Worm (Caenorhabditis elegans) whole organism, L1 larva: ENCODE results near the gene T26E4.18.

Source experiments
- aha-1 ChIP-seq: fragments of 150-350 bp; optimal IDR thresholded peaks from 2 replicates; lab custom pipeline; 2014; ENCODE audit warnings: missing biosample characterization, missing genetic modification characterization
- aly-2 ChIP-seq: fragments of 150-350 bp; optimal IDR thresholded peaks from 2 replicates; lab custom pipeline; 2014; ENCODE audit warnings: missing biosample characterization, missing genetic modification characterization
- blmp-1 ChIP-seq: fragments of 150-350 bp; optimal IDR thresholded peaks from 2 replicates; lab custom pipeline; 2014; ENCODE audit warnings: missing biosample characterization, missing genetic modification characterization
- ceh-63 ChIP-seq: fragments of 200-800 bp; sonication (Bioruptor generic); optimal IDR thresholded peaks from 2 replicates; lab custom pipeline; 2018; ENCODE audit warnings: mild to moderate bottlenecking, missing genetic modification characterization, missing compliant biosample characterization
- ceh-82 ChIP-seq, 3 experiments: fragments of 150-350 bp in 1 of 3; sonication (generic microtip) in 2 of 3; optimal IDR thresholded peaks; 2 replicates each; lab custom pipeline; 2014 to 2017; ENCODE audit warnings: missing biosample characterization in 3 of 3, missing genetic modification characterization in 3 of 3
- ceh-90 ChIP-seq: sonication (generic microtip); optimal IDR thresholded peaks from 2 replicates; lab custom pipeline; 2016; ENCODE audit warnings: missing genetic modification characterization, missing compliant biosample characterization
- efl-1 ChIP-seq, 4 experiments: fragments of 150-350 bp; optimal IDR thresholded peaks in 3 of 4; peaks in 1 of 4; 1 replicate in 1 of 4; 2 replicates in 3 of 4; lab custom pipeline; 2014; ENCODE audit warnings: missing biosample characterization in 2 of 4, missing genetic modification characterization in 2 of 4, missing genetic modification reagents in 2 of 4
- efl-3 ChIP-seq: fragments of 200-800 bp; sonication (Bioruptor generic); optimal IDR thresholded peaks from 2 replicates; lab custom pipeline; 2018; ENCODE audit warnings: mild to moderate bottlenecking, missing genetic modification characterization, missing compliant biosample characterization
- egl-27 ChIP-seq, 2 experiments: fragments of 150-350 bp in 1 of 2; sonication (generic microtip); optimal IDR thresholded peaks; 3 replicates each; lab custom pipeline; 2017 to 2018; ENCODE audit warnings: missing biosample characterization in 2 of 2, missing genetic modification characterization in 2 of 2, missing genetic modification reagents in 2 of 2
- elt-3 ChIP-seq, 6 experiments: fragments of 150-350 bp in 1 of 6; sonication (generic microtip); optimal IDR thresholded peaks; 2 replicates each; lab custom pipeline; 2017 to 2018; ENCODE audit warnings: missing biosample characterization in 6 of 6, missing genetic modification characterization in 6 of 6, inconsistent platforms in 1 of 6
- fkh-4 ChIP-seq: sonication (generic microtip); optimal IDR thresholded peaks from 2 replicates; lab custom pipeline; 2016; ENCODE audit warnings: missing compliant biosample characterization, missing genetic modification characterization, borderline replicate concordance
- grh-1 ChIP-seq: fragments of 200-800 bp; sonication (Bioruptor generic); IDR thresholded peaks from 2 replicates; pipeline ENCODE4 v1.3.6; 2022; ENCODE audit warnings: missing genetic modification reagents, missing genetic modification characterization, missing compliant biosample characterization
- hlh-17 ChIP-seq: fragments of 200-800 bp; sonication (Bioruptor generic); optimal IDR thresholded peaks from 2 replicates; lab custom pipeline; 2018; ENCODE audit warnings: missing genetic modification characterization, mild to moderate bottlenecking, missing compliant biosample characterization, moderate library complexity, borderline replicate concordance
- hlh-4 ChIP-seq: sonication (generic microtip); optimal IDR thresholded peaks from 2 replicates; lab custom pipeline; 2016; ENCODE audit warnings: mild to moderate bottlenecking, missing genetic modification characterization, missing compliant biosample characterization
- irx-1 ChIP-seq: sonication (generic microtip); optimal IDR thresholded peaks from 2 replicates; lab custom pipeline; 2016; ENCODE audit warnings: missing genetic modification characterization, missing compliant biosample characterization
- isw-1 ChIP-seq: fragments of 200-800 bp; sonication (Bioruptor generic); IDR thresholded peaks from 2 replicates; pipeline ENCODE4 v1.3.6; 2022; ENCODE audit warnings: missing genetic modification characterization, missing compliant biosample characterization
- lin-15B ChIP-seq: fragments of 150-350 bp; sonication (generic microtip); optimal IDR thresholded peaks from 3 replicates; lab custom pipeline; 2014; ENCODE audit warnings: missing biosample characterization, missing genetic modification characterization
- lin-35 ChIP-seq, 2 experiments: fragments of 150-350 bp; optimal IDR thresholded peaks; 2 replicates each; lab custom pipeline; 2014; ENCODE audit warnings: missing biosample characterization in 2 of 2, missing genetic modification characterization in 2 of 2, missing genetic modification reagents in 2 of 2
- lsy-2 ChIP-seq, 2 experiments: fragments of 150-350 bp; optimal IDR thresholded peaks; 2 replicates each; lab custom pipeline; 2014; ENCODE audit warnings: missing biosample characterization in 2 of 2, missing genetic modification characterization in 2 of 2
- mab-9 ChIP-seq: fragments of 200-800 bp; sonication (Bioruptor generic); IDR thresholded peaks from 2 replicates; pipeline ENCODE4 v1.3.6; 2022; ENCODE audit warnings: missing genetic modification reagents, missing genetic modification characterization, missing compliant biosample characterization
- mep-1 ChIP-seq: fragments of 150-350 bp; optimal IDR thresholded peaks from 2 replicates; lab custom pipeline; 2014; ENCODE audit warnings: missing biosample characterization, missing genetic modification characterization
- nhr-11 ChIP-seq: fragments of 150-350 bp; optimal IDR thresholded peaks from 2 replicates; lab custom pipeline; 2014; ENCODE audit warnings: missing biosample characterization, missing genetic modification characterization
- nhr-12 ChIP-seq: sonication (generic microtip); optimal IDR thresholded peaks from 2 replicates; lab custom pipeline; 2017; ENCODE audit warnings: missing biosample characterization, missing genetic modification characterization
- nhr-19 ChIP-seq: fragments of 200-800 bp; sonication (Bioruptor generic); conservative IDR thresholded peaks from 2 replicates; pipeline ENCODE4 v1.3.6; 2022; ENCODE audit warnings: missing genetic modification characterization, missing compliant biosample characterization
- nhr-28 ChIP-seq: fragments of 150-350 bp; optimal IDR thresholded peaks from 2 replicates; lab custom pipeline; 2014; ENCODE audit warnings: missing biosample characterization, missing genetic modification characterization
- nhr-47 ChIP-seq: sonication (generic microtip); optimal IDR thresholded peaks from 2 replicates; lab custom pipeline; 2016; ENCODE audit warnings: mild to moderate bottlenecking, missing genetic modification characterization, moderate library complexity, missing compliant biosample characterization
- nhr-71 ChIP-seq: sonication (generic microtip); optimal IDR thresholded peaks from 2 replicates; lab custom pipeline; 2016; ENCODE audit warnings: mild to moderate bottlenecking, missing genetic modification characterization, moderate library complexity, missing compliant biosample characterization
- nhr-76 ChIP-seq: sonication (generic microtip); optimal IDR thresholded peaks from 2 replicates; lab custom pipeline; 2017; ENCODE audit warnings: missing biosample characterization, missing genetic modification characterization
- nhr-90 ChIP-seq: sonication (generic microtip); optimal IDR thresholded peaks from 2 replicates; lab custom pipeline; 2016; ENCODE audit warnings: mild to moderate bottlenecking, missing genetic modification characterization, missing compliant biosample characterization; ENCODE audit not compliant: poor library complexity
- rnt-1 ChIP-seq: sonication (generic microtip); optimal IDR thresholded peaks from 2 replicates; lab custom pipeline; 2016; ENCODE audit warnings: mild to moderate bottlenecking, missing genetic modification characterization, moderate library complexity, missing compliant biosample characterization
- skn-1 ChIP-seq: fragments of 150-350 bp; optimal IDR thresholded peaks from 2 replicates; lab custom pipeline; 2014; ENCODE audit warnings: missing biosample characterization, missing genetic modification characterization
- snu-23 ChIP-seq: sonication (generic microtip); optimal IDR thresholded peaks from 2 replicates; lab custom pipeline; 2016; ENCODE audit warnings: missing genetic modification characterization, missing compliant biosample characterization
- sox-4 ChIP-seq: sonication (generic microtip); optimal IDR thresholded peaks from 2 replicates; lab custom pipeline; 2016; ENCODE audit warnings: missing genetic modification characterization, missing compliant biosample characterization
- swsn-7 ChIP-seq: sonication (generic microtip); optimal IDR thresholded peaks from 2 replicates; lab custom pipeline; 2016; ENCODE audit warnings: missing genetic modification characterization, missing compliant biosample characterization
- tlp-1 ChIP-seq: fragments of 150-350 bp; optimal IDR thresholded peaks from 2 replicates; lab custom pipeline; 2014; ENCODE audit warnings: missing biosample characterization, missing genetic modification characterization
- unc-130 ChIP-seq: fragments of 150-350 bp; optimal IDR thresholded peaks from 2 replicates; lab custom pipeline; 2017; ENCODE audit warnings: missing biosample characterization, missing genetic modification characterization, inconsistent platforms
- unc-30 ChIP-seq: sonication (generic microtip); optimal IDR thresholded peaks from 2 replicates; lab custom pipeline; 2017; ENCODE audit warnings: missing biosample characterization, missing genetic modification characterization
- vab-15 ChIP-seq: sonication (generic microtip); optimal IDR thresholded peaks from 2 replicates; lab custom pipeline; 2017; ENCODE audit warnings: missing genotype, mild to moderate bottlenecking, missing genetic modification characterization, missing compliant biosample characterization
- ztf-4 ChIP-seq: fragments of 150-350 bp; optimal IDR thresholded peaks from 2 replicates; lab custom pipeline; 2014; ENCODE audit warnings: missing biosample characterization, missing genetic modification characterization

Gene T26E4.18

DNA sequence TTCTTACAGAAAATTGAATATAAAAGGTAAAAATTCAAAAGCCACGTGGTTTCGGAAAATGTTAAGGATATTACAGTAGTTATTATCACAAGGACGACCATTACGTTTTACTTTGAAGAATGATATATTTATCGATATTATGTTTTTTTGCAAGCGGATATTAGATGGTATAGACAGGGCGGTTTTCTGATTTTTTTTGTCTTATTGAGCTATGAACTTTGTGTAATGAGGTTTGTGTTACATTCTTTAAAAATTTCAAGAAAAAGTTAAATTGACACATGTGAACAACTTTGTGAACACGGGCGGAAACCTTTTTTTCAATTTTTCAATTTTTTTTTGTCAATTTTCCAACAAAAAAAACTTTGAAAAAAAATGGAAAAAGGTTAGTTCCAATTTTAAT is 21.2 kb upstream of the T26E4.18 start, which contains the start of gene srbc-50:
TSS of gene srbc-50 (minus strand) at position 101 of the 400 bp plus-strand sequence.
- TF ChIP-seq blmp-1 (tag; lab: Kevin White, UChicago) (no peak), elt-3 (tag; optimal IDR thresholded peaks at IDR 0.05; lab: Kevin White, UChicago) (no peak), rnt-1 (tag; lab: Kevin White, UChicago) (no peak), ztf-4 (no peak), nhr-47 (tag; lab: Kevin White, UChicago) (no peak), nhr-12 (no peak), skn-1 (tag; lab: Kevin White, UChicago) (no peak), hlh-4 (tag; lab: Kevin White, UChicago) (no peak), nhr-71 (tag; lab: Kevin White, UChicago) (no peak), hlh-17 (no peak), nhr-11 (no peak), egl-27 (tag; optimal IDR thresholded peaks at IDR 0.05; lab: Kevin White, UChicago) (no peak), nhr-76 (tag; lab: Kevin White, UChicago) (no peak), swsn-7 (no peak), sox-4 (tag; lab: Kevin White, UChicago) (no peak), vab-15 (tag; lab: Kevin White, UChicago) (no peak), lsy-2 (tag; optimal IDR thresholded peaks at IDR 0.05; lab: Kevin White, UChicago) (no peak), aly-2 (tag; lab: Kevin White, UChicago) (no peak), nhr-28 (tag; lab: Kevin White, UChicago) (no peak)

DNA sequence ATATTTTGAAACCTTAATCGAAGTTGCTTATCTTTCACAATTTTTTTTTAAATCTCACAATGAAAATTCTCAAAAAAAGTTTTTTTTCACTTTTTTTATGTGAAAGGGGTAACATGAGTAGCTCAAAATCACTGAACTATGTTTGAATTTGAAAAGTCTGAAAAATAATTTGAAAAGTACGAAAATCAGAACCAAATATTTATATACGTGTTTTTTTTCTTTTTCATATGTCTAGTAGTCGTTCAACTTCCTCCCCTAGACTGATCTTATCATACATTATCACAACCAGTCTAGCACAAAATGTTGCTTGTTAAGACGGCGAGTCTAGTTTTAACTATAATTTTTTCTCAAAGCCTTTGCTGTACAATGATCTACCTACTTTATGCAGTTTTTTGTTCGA is 17.8 kb upstream of the T26E4.18 start, which contains the start of gene srbc-49:
TSS of gene srbc-49 (plus strand) at position 301 of the 400 bp plus-strand sequence.
- TF ChIP-seq efl-1 (optimal IDR thresholded peaks at IDR 0.05; lab: Kevin White, UChicago) (no peak), efl-1 (GFP tag; optimal IDR thresholded peaks at IDR 0.05 in 1 of 2; lab: Kevin White, UChicago) (peak in 1 of 2 experiments; percentile 42), vab-15 (tag; lab: Kevin White, UChicago) (no peak)

DNA sequence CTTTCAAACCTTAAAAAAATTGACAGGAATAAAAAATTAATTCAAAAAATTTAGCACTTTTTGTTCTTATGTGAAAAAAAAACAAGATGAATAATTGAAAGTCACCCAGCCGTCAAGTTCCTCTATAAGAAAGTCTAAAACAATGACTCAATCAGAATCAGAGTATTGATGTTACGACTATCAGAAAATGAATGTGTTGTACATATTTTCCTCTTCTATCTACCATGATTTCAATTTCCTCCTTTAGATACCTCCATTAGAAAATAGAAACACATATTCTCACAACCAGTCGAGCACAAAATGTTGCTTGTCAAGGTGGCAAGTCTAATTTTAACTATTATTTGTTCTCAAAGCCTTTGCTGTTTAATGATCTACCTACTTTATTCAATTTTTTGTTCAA is 16.3 kb upstream of the T26E4.18 start, which contains the start of gene srbc-48:
TSS of gene srbc-48 (plus strand) at position 301 of the 400 bp plus-strand sequence.
- TF ChIP-seq lin-35 (GFP tag; optimal IDR thresholded peaks at IDR 0.05; lab: Kevin White, UChicago) (no peak), fkh-4 (tag; lab: Kevin White, UChicago) (no peak), hlh-4 (tag; lab: Kevin White, UChicago) (no peak), grh-1 (GFP tag; lab: Robert Waterston, UW) (no peak), ceh-63 (no peak), lin-15B (no peak), aha-1 (tag; lab: Kevin White, UChicago) (no peak), nhr-19 (GFP tag; lab: Robert Waterston, UW) (no peak), aly-2 (tag; lab: Kevin White, UChicago) (no peak), unc-30 (tag; lab: Kevin White, UChicago) (no peak), tlp-1 (tag; lab: Kevin White, UChicago) (no peak)

- TF ChIP-seq nhr-90 (tag; lab: Kevin White, UChicago) (no peak), tlp-1 (tag; lab: Kevin White, UChicago) (no peak), snu-23 (GFP tag; lab: Kevin White, UChicago) (no peak), mab-9 (GFP tag; lab: Robert Waterston, UW) (no peak), isw-1 (GFP tag; lab: Robert Waterston, UW) (no peak), ztf-4 (no peak), irx-1 (tag; lab: Kevin White, UChicago) (no peak), ceh-90 (tag; lab: Kevin White, UChicago) (no peak), nhr-71 (tag; lab: Kevin White, UChicago) (no peak), unc-130 (tag; lab: Kevin White, UChicago) (no peak), efl-3 (GFP tag; lab: Kevin White, UChicago) (no peak), mep-1 (no peak), ceh-82 (tag; optimal IDR thresholded peaks at IDR 0.05; lab: Kevin White, UChicago) (no peak)
Observed at ce11 chrV:15817746-15818145, 14.1 kb upstream of the T26E4.18 start, which contains the start of gene abf-3. Gene abf-3 (minus strand): TSS chrV:15817846.
